Worm (Caenorhabditis elegans) whole organism, L1 larva: ENCODE data around the gene F48E8.4.

Experiments
- C16A3.4 ChIP-seq: fragments of 150-350 bp; optimal IDR thresholded peaks from 2 replicates; lab custom pipeline; 2014; ENCODE audit warnings: missing biosample characterization, missing genetic modification characterization
- C34B4.2 ChIP-seq: sonication (generic microtip); optimal IDR thresholded peaks from 2 replicates; lab custom pipeline; 2017; ENCODE audit warnings: mild to moderate bottlenecking, missing genetic modification characterization, missing compliant biosample characterization
- F16B12.6 ChIP-seq: fragments of 150-350 bp; optimal IDR thresholded peaks from 2 replicates; lab custom pipeline; 2014; ENCODE audit warnings: missing biosample characterization, missing genetic modification characterization
- aha-1 ChIP-seq: fragments of 150-350 bp; optimal IDR thresholded peaks from 2 replicates; lab custom pipeline; 2014; ENCODE audit warnings: missing biosample characterization, missing genetic modification characterization
- alr-1 ChIP-seq: fragments of 200-800 bp; sonication (Bioruptor generic); optimal IDR thresholded peaks from 2 replicates; lab custom pipeline; 2018; ENCODE audit warnings: borderline replicate concordance, mild to moderate bottlenecking, missing genetic modification characterization, missing compliant biosample characterization
- ama-1 ChIP-seq: fragments of 150-350 bp; optimal IDR thresholded peaks from 2 replicates; lab custom pipeline; 2014
- ceh-63 ChIP-seq: fragments of 200-800 bp; sonication (Bioruptor generic); optimal IDR thresholded peaks from 2 replicates; lab custom pipeline; 2018; ENCODE audit warnings: mild to moderate bottlenecking, missing genetic modification characterization, missing compliant biosample characterization
- ceh-8 ChIP-seq: fragments of 200-800 bp; sonication (Bioruptor generic); optimal IDR thresholded peaks from 2 replicates; lab custom pipeline; 2018; ENCODE audit warnings: mild to moderate bottlenecking, missing genetic modification characterization, moderate library complexity, missing compliant biosample characterization
- ceh-82 ChIP-seq, 3 experiments: fragments of 150-350 bp in 1 of 3; sonication (generic microtip) in 2 of 3; optimal IDR thresholded peaks; 2 replicates each; lab custom pipeline; 2014 to 2017; ENCODE audit warnings: missing biosample characterization in 3 of 3, missing genetic modification characterization in 3 of 3
- ceh-88 ChIP-seq: fragments of 200-800 bp; sonication (Bioruptor generic); IDR thresholded peaks from 2 replicates; pipeline ENCODE4 v1.3.6; 2022; ENCODE audit warnings: missing genetic modification characterization, missing compliant biosample characterization
- ces-1 ChIP-seq: fragments of 150-350 bp; optimal IDR thresholded peaks from 2 replicates; lab custom pipeline; 2014; ENCODE audit warnings: missing biosample characterization, missing genetic modification reagents, missing genetic modification characterization
- dpl-1 ChIP-seq, 3 experiments: fragments of 150-350 bp in 2 of 3; sonication (generic microtip) in 1 of 3; optimal IDR thresholded peaks; 2 replicates each; lab custom pipeline; 2014 to 2017; ENCODE audit warnings: missing biosample characterization in 3 of 3, missing genetic modification characterization in 3 of 3, missing genetic modification reagents in 3 of 3
- dsc-1 ChIP-seq: sonication (generic microtip); optimal IDR thresholded peaks from 2 replicates; lab custom pipeline; 2016; ENCODE audit warnings: mild to moderate bottlenecking, missing genetic modification characterization, missing compliant biosample characterization
- efl-1 ChIP-seq, 4 experiments: fragments of 150-350 bp; optimal IDR thresholded peaks in 3 of 4; peaks in 1 of 4; 1 replicate in 1 of 4; 2 replicates in 3 of 4; lab custom pipeline; 2014; ENCODE audit warnings: missing biosample characterization in 2 of 4, missing genetic modification characterization in 2 of 4, missing genetic modification reagents in 2 of 4
- efl-3 ChIP-seq: fragments of 200-800 bp; sonication (Bioruptor generic); optimal IDR thresholded peaks from 2 replicates; lab custom pipeline; 2018; ENCODE audit warnings: mild to moderate bottlenecking, missing genetic modification characterization, missing compliant biosample characterization
- egl-13 ChIP-seq: sonication (generic microtip); optimal IDR thresholded peaks from 2 replicates; lab custom pipeline; 2016; ENCODE audit warnings: missing genotype, missing genetic modification reagents, missing genetic modification characterization, missing compliant biosample characterization
- egl-27 ChIP-seq, 2 experiments: fragments of 150-350 bp in 1 of 2; sonication (generic microtip); optimal IDR thresholded peaks; 3 replicates each; lab custom pipeline; 2017 to 2018; ENCODE audit warnings: missing biosample characterization in 2 of 2, missing genetic modification characterization in 2 of 2, missing genetic modification reagents in 2 of 2
- elt-2 ChIP-seq: sonication (generic microtip); optimal IDR thresholded peaks from 2 replicates; lab custom pipeline; 2016; ENCODE audit warnings: missing genetic modification characterization, mild to moderate bottlenecking, inconsistent platforms, missing compliant biosample characterization, missing genetic modification reagents
- elt-3 ChIP-seq, 6 experiments: fragments of 150-350 bp in 1 of 6; sonication (generic microtip); optimal IDR thresholded peaks; 2 replicates each; lab custom pipeline; 2017 to 2018; ENCODE audit warnings: missing biosample characterization in 6 of 6, missing genetic modification characterization in 6 of 6, inconsistent platforms in 1 of 6
- fkh-10 ChIP-seq: sonication (generic microtip); optimal IDR thresholded peaks from 2 replicates; lab custom pipeline; 2017; ENCODE audit warnings: missing biosample characterization, missing genetic modification reagents, missing genetic modification characterization
- fkh-4 ChIP-seq: sonication (generic microtip); optimal IDR thresholded peaks from 2 replicates; lab custom pipeline; 2016; ENCODE audit warnings: missing compliant biosample characterization, missing genetic modification characterization, borderline replicate concordance
- fkh-8 ChIP-seq: sonication (generic microtip); optimal IDR thresholded peaks from 2 replicates; lab custom pipeline; 2016; ENCODE audit warnings: mild to moderate bottlenecking, missing genetic modification characterization, missing compliant biosample characterization
- fos-1 ChIP-seq: fragments of 150-350 bp; optimal IDR thresholded peaks from 2 replicates; lab custom pipeline; 2014; ENCODE audit warnings: missing biosample characterization, missing genetic modification characterization
- hlh-17 ChIP-seq: fragments of 200-800 bp; sonication (Bioruptor generic); optimal IDR thresholded peaks from 2 replicates; lab custom pipeline; 2018; ENCODE audit warnings: missing genetic modification characterization, mild to moderate bottlenecking, missing compliant biosample characterization, moderate library complexity, borderline replicate concordance
- hlh-4 ChIP-seq: sonication (generic microtip); optimal IDR thresholded peaks from 2 replicates; lab custom pipeline; 2016; ENCODE audit warnings: mild to moderate bottlenecking, missing genetic modification characterization, missing compliant biosample characterization
- isw-1 ChIP-seq: fragments of 200-800 bp; sonication (Bioruptor generic); IDR thresholded peaks from 2 replicates; pipeline ENCODE4 v1.3.6; 2022; ENCODE audit warnings: missing genetic modification characterization, missing compliant biosample characterization
- jun-1 ChIP-seq: fragments of 150-350 bp; optimal IDR thresholded peaks from 2 replicates; lab custom pipeline; 2014; ENCODE audit warnings: missing biosample characterization, missing genetic modification reagents, missing genetic modification characterization
- lin-13 ChIP-seq: fragments of 150-350 bp; optimal IDR thresholded peaks from 2 replicates; lab custom pipeline; 2014; ENCODE audit warnings: missing biosample characterization, missing genetic modification reagents, missing genetic modification characterization
- lin-15B ChIP-seq: fragments of 150-350 bp; sonication (generic microtip); optimal IDR thresholded peaks from 3 replicates; lab custom pipeline; 2014; ENCODE audit warnings: missing biosample characterization, missing genetic modification characterization
- lin-39 ChIP-seq: fragments of 150-350 bp; optimal IDR thresholded peaks from 2 replicates; lab custom pipeline; 2014; ENCODE audit warnings: missing biosample characterization, missing genetic modification reagents, missing genetic modification characterization
- lsy-2 ChIP-seq, 2 experiments: fragments of 150-350 bp; optimal IDR thresholded peaks; 2 replicates each; lab custom pipeline; 2014; ENCODE audit warnings: missing biosample characterization in 2 of 2, missing genetic modification characterization in 2 of 2
- mdl-1 ChIP-seq, 2 experiments: fragments of 150-350 bp; optimal IDR thresholded peaks; 2 replicates each; lab custom pipeline; 2014 to 2017; ENCODE audit warnings: missing biosample characterization in 2 of 2, missing genetic modification characterization in 2 of 2, inconsistent platforms in 1 of 2
- mef-2 ChIP-seq: fragments of 150-350 bp; optimal IDR thresholded peaks from 2 replicates; lab custom pipeline; 2014; ENCODE audit warnings: missing biosample characterization, missing genetic modification characterization
- mep-1 ChIP-seq: fragments of 150-350 bp; optimal IDR thresholded peaks from 2 replicates; lab custom pipeline; 2014; ENCODE audit warnings: missing biosample characterization, missing genetic modification characterization
- nhr-11 ChIP-seq: fragments of 150-350 bp; optimal IDR thresholded peaks from 2 replicates; lab custom pipeline; 2014; ENCODE audit warnings: missing biosample characterization, missing genetic modification characterization
- nhr-19 ChIP-seq: fragments of 200-800 bp; sonication (Bioruptor generic); conservative IDR thresholded peaks from 2 replicates; pipeline ENCODE4 v1.3.6; 2022; ENCODE audit warnings: missing genetic modification characterization, missing compliant biosample characterization
- nhr-237 ChIP-seq: fragments of 150-350 bp; optimal IDR thresholded peaks from 2 replicates; lab custom pipeline; 2014; ENCODE audit warnings: missing biosample characterization, missing genetic modification characterization
- nhr-28 ChIP-seq: fragments of 150-350 bp; optimal IDR thresholded peaks from 2 replicates; lab custom pipeline; 2014; ENCODE audit warnings: missing biosample characterization, missing genetic modification characterization
- nhr-84 ChIP-seq: sonication (generic microtip); optimal IDR thresholded peaks from 2 replicates; lab custom pipeline; 2017; ENCODE audit warnings: missing biosample characterization, missing genetic modification characterization
- nhr-90 ChIP-seq: sonication (generic microtip); optimal IDR thresholded peaks from 2 replicates; lab custom pipeline; 2016; ENCODE audit warnings: mild to moderate bottlenecking, missing genetic modification characterization, missing compliant biosample characterization; ENCODE audit not compliant: poor library complexity
- pag-3 ChIP-seq: sonication (generic microtip); optimal IDR thresholded peaks from 2 replicates; lab custom pipeline; 2017; ENCODE audit warnings: missing genetic modification characterization, mild to moderate bottlenecking, missing compliant biosample characterization, antibody characterized with exemption, borderline replicate concordance; ENCODE audit not compliant: insufficient read depth
- skn-1 ChIP-seq: fragments of 150-350 bp; optimal IDR thresholded peaks from 2 replicates; lab custom pipeline; 2014; ENCODE audit warnings: missing biosample characterization, missing genetic modification characterization
- snpc-4 ChIP-seq: fragments of 150-350 bp; optimal IDR thresholded peaks from 2 replicates; lab custom pipeline; 2014; ENCODE audit warnings: missing biosample characterization, missing genetic modification characterization
- snu-23 ChIP-seq: sonication (generic microtip); optimal IDR thresholded peaks from 2 replicates; lab custom pipeline; 2016; ENCODE audit warnings: missing genetic modification characterization, missing compliant biosample characterization
- sptf-1 ChIP-seq: fragments of 150-350 bp; optimal IDR thresholded peaks from 2 replicates; lab custom pipeline; 2014; ENCODE audit warnings: missing biosample characterization, missing genetic modification characterization
- sup-37 ChIP-seq: fragments of 200-800 bp; sonication (Bioruptor generic); optimal IDR thresholded peaks from 2 replicates; lab custom pipeline; 2018; ENCODE audit warnings: mild to moderate bottlenecking, missing genetic modification characterization, missing compliant biosample characterization
- tlp-1 ChIP-seq: fragments of 150-350 bp; optimal IDR thresholded peaks from 2 replicates; lab custom pipeline; 2014; ENCODE audit warnings: missing biosample characterization, missing genetic modification characterization
- unc-30 ChIP-seq: sonication (generic microtip); optimal IDR thresholded peaks from 2 replicates; lab custom pipeline; 2017; ENCODE audit warnings: missing biosample characterization, missing genetic modification characterization
- unc-62 ChIP-seq: fragments of 150-350 bp; optimal IDR thresholded peaks from 2 replicates; lab custom pipeline; 2014; ENCODE audit warnings: missing biosample characterization, missing genetic modification reagents, missing genetic modification characterization
- vab-15 ChIP-seq: sonication (generic microtip); optimal IDR thresholded peaks from 2 replicates; lab custom pipeline; 2017; ENCODE audit warnings: missing genotype, mild to moderate bottlenecking, missing genetic modification characterization, missing compliant biosample characterization
- xbp-1 ChIP-seq: sonication (generic microtip); optimal IDR thresholded peaks from 2 replicates; lab custom pipeline; 2016; ENCODE audit warnings: missing genetic modification characterization, missing compliant biosample characterization
- zip-4 ChIP-seq: fragments of 200-800 bp; sonication (Bioruptor generic); optimal IDR thresholded peaks from 2 replicates; lab custom pipeline; 2018; ENCODE audit warnings: mild to moderate bottlenecking, missing genetic modification characterization, moderate library complexity, missing compliant biosample characterization
- ztf-4 ChIP-seq: fragments of 150-350 bp; optimal IDR thresholded peaks from 2 replicates; lab custom pipeline; 2014; ENCODE audit warnings: missing biosample characterization, missing genetic modification characterization

The F48E8.4 gene

ce11 chrIII:5500732-5501131 is 47.3 kb downstream of the F48E8.4 start:
- TF ChIP-seq snpc-4 (tag; lab: Kevin White, UChicago) (no peak), aha-1 (tag; lab: Kevin White, UChicago) (no peak), skn-1 (no peak), ztf-4 (tag; lab: Kevin White, UChicago) (no peak), egl-13 (tag; lab: Kevin White, UChicago) (peak; percentile 30), unc-30 (no peak), snu-23 (GFP tag; lab: Kevin White, UChicago) (no peak), fos-1 (tag; lab: Kevin White, UChicago) (peak; percentile 35), ceh-88 (GFP tag; lab: Robert Waterston, UW) (no peak), elt-2 (tag; lab: Kevin White, UChicago) (no peak), mef-2 (tag; lab: Kevin White, UChicago) (no peak), ces-1 (GFP tag; lab: Kevin White, UChicago) (no peak), unc-62 (GFP tag; lab: Kevin White, UChicago) (no peak), lin-13 (no peak), pag-3 (tag; lab: Kevin White, UChicago) (no peak), ceh-8 (GFP tag; lab: Kevin White, UChicago) (peak; percentile 39), C16A3.4 (no peak), nhr-84 (tag; lab: Kevin White, UChicago) (no peak), nhr-237 (tag; lab: Kevin White, UChicago) (no peak), efl-3 (GFP tag; lab: Kevin White, UChicago) (no peak), hlh-4 (no peak), isw-1 (GFP tag; lab: Robert Waterston, UW) (no peak), ama-1 (lab: Kevin White, UChicago) (no peak), efl-1 (optimal IDR thresholded peaks at IDR 0.05; lab: Kevin White, UChicago) (no peak), efl-1 (GFP tag; optimal IDR thresholded peaks at IDR 0.05 in 1 of 2; lab: Kevin White, UChicago) (no peak), lsy-2 (tag; optimal IDR thresholded peaks at IDR 0.05; lab: Kevin White, UChicago) (peak; percentile 7 to 19), sup-37 (GFP tag; lab: Kevin White, UChicago) (no peak), mep-1 (tag; lab: Kevin White, UChicago) (no peak), dsc-1 (tag; lab: Kevin White, UChicago) (peak; percentile 99), lin-39 (no peak), egl-27 (tag; optimal IDR thresholded peaks at IDR 0.05; lab: Kevin White, UChicago) (no peak), nhr-28 (tag; lab: Kevin White, UChicago) (no peak), vab-15 (no peak), nhr-90 (tag; lab: Kevin White, UChicago) (no peak), fkh-10 (no peak), zip-4 (GFP tag; lab: Kevin White, UChicago) (no peak), tlp-1 (no peak), ceh-63 (GFP tag; lab: Kevin White, UChicago) (no peak), ceh-82 (tag; optimal IDR thresholded peaks at IDR 0.05; lab: Kevin White, UChicago) (no peak), lin-15B (no peak), fkh-8 (tag; lab: Kevin White, UChicago) (peak; percentile 88), elt-3 (tag; optimal IDR thresholded peaks at IDR 0.05; lab: Kevin White, UChicago) (no peak), nhr-11 (tag; lab: Kevin White, UChicago) (peak; percentile 56), fkh-4 (tag; lab: Kevin White, UChicago) (peak; percentile 58), F16B12.6 (no peak), sptf-1 (tag; lab: Kevin White, UChicago) (no peak), nhr-19 (GFP tag; lab: Robert Waterston, UW) (no peak), xbp-1 (no peak), C34B4.2 (tag; lab: Kevin White, UChicago) (no peak), alr-1 (tag; lab: Kevin White, UChicago) (no peak), mdl-1 (tag; optimal IDR thresholded peaks at IDR 0.05; lab: Kevin White, UChicago) (no peak), jun-1 (tag; lab: Kevin White, UChicago) (no peak), dpl-1 (GFP tag; optimal IDR thresholded peaks at IDR 0.05; lab: Kevin White, UChicago) (no peak), hlh-17 (GFP tag; lab: Kevin White, UChicago) (no peak)
